Fruit fly (Drosophila melanogaster) whole organism, pupa: ENCODE data around the gene CG9121.

Source experiments
- CG10348 ChIP-seq: fragments of 200-800 bp; sonication (Bioruptor generic); IDR thresholded peaks from 2 replicates; pipeline ENCODE4 v1.3.6; 2022; ENCODE audit warnings: missing biosample characterization, missing genetic modification characterization
- CG12605 ChIP-seq: fragments of 200-800 bp; sonication (Bioruptor generic); IDR thresholded peaks from 2 replicates; pipeline ENCODE4 v1.3.6; 2022; ENCODE audit warnings: missing biosample characterization, missing genetic modification characterization
- CG13204 ChIP-seq: fragments of 200-800 bp; sonication (Bioruptor generic); optimal IDR thresholded peaks from 2 replicates; lab custom pipeline; 2018; ENCODE audit warnings: missing biosample characterization, mild to moderate bottlenecking, missing genetic modification characterization, moderate library complexity
- CG14655 ChIP-seq: fragments of 200-800 bp; sonication (Bioruptor generic); optimal IDR thresholded peaks from 3 replicates; lab custom pipeline; 2017; ENCODE audit warnings: mild to moderate bottlenecking, missing biosample characterization, missing genetic modification reagents, missing genetic modification characterization
- CG15710 ChIP-seq: fragments of 200-800 bp; sonication (Bioruptor generic); optimal IDR thresholded peaks from 2 replicates; lab custom pipeline; 2018; ENCODE audit warnings: missing biosample characterization, mild to moderate bottlenecking, missing genetic modification characterization, moderate library complexity
- CG17806 ChIP-seq: fragments of 200-800 bp; sonication (Bioruptor generic); optimal IDR thresholded peaks from 2 replicates; lab custom pipeline; 2018; ENCODE audit warnings: missing biosample characterization, mild to moderate bottlenecking, missing genetic modification characterization, moderate library complexity
- CG32121 ChIP-seq: fragments of 200-800 bp; sonication (Bioruptor generic); IDR thresholded peaks from 2 replicates; pipeline ENCODE4 v1.3.6; 2022; ENCODE audit warnings: missing biosample characterization, missing genetic modification characterization
- CG34367 ChIP-seq: fragments of 200-800 bp; sonication (Bioruptor generic); optimal IDR thresholded peaks from 2 replicates; lab custom pipeline; 2018; ENCODE audit warnings: missing biosample characterization, mild to moderate bottlenecking, missing genetic modification characterization
- CG4496 ChIP-seq: fragments of 200-800 bp; sonication (Bioruptor generic); IDR thresholded peaks from 3 replicates; pipeline ENCODE4 v1.3.6; 2022; ENCODE audit warnings: missing biosample characterization, missing genetic modification characterization
- CG8159 ChIP-seq: fragments of 200-800 bp; sonication (Bioruptor generic); optimal IDR thresholded peaks from 3 replicates; lab custom pipeline; 2018; ENCODE audit warnings: missing biosample characterization, mild to moderate bottlenecking, missing genetic modification characterization, moderate library complexity
- CG8301 ChIP-seq: fragments of 200-800 bp; sonication (Bioruptor generic); optimal IDR thresholded peaks from 2 replicates; lab custom pipeline; 2018; ENCODE audit warnings: missing biosample characterization, mild to moderate bottlenecking, missing genetic modification characterization
- CG9948 ChIP-seq: fragments of 200-800 bp; sonication (Bioruptor generic); optimal IDR thresholded peaks from 2 replicates; lab custom pipeline; 2018; ENCODE audit warnings: missing biosample characterization, mild to moderate bottlenecking, missing genetic modification characterization, moderate library complexity
- D1 ChIP-seq: fragments of 200-800 bp; sonication (Bioruptor generic); optimal IDR thresholded peaks from 2 replicates; lab custom pipeline; 2018; ENCODE audit warnings: missing biosample characterization, mild to moderate bottlenecking, missing genetic modification characterization, moderate library complexity
- EcR ChIP-seq: fragments of 200-800 bp; sonication (Bioruptor generic); optimal IDR thresholded peaks from 3 replicates; lab custom pipeline; 2019; ENCODE audit warnings: missing biosample characterization, missing genetic modification characterization, mild to moderate bottlenecking, moderate library complexity, missing genetic modification reagents
- Ets98B ChIP-seq: fragments of 200-800 bp; sonication (Bioruptor generic); IDR thresholded peaks from 2 replicates; pipeline ENCODE4 v1.3.6; 2022; ENCODE audit warnings: missing biosample characterization, missing genetic modification characterization
- Pif1A ChIP-seq: fragments of 200-800 bp; sonication (Bioruptor generic); optimal IDR thresholded peaks from 3 replicates; lab custom pipeline; 2016; ENCODE audit warnings: missing biosample characterization, missing genetic modification characterization
- Pif1B ChIP-seq: fragments of 200-800 bp; sonication (Bioruptor generic); optimal IDR thresholded peaks from 3 replicates; lab custom pipeline; 2016; ENCODE audit warnings: missing biosample characterization, missing genetic modification characterization
- Snoo ChIP-seq: fragments of 200-800 bp; sonication (Bioruptor generic); optimal IDR thresholded peaks from 3 replicates; lab custom pipeline; 2017; ENCODE audit warnings: missing biosample characterization, mild to moderate bottlenecking, missing genetic modification characterization, inconsistent platforms
- fd96Ca ChIP-seq: fragments of 200-800 bp; sonication (Bioruptor generic); IDR thresholded peaks from 3 replicates; pipeline ENCODE4 v1.3.6; 2022; ENCODE audit warnings: missing biosample characterization, missing genetic modification characterization
- gl ChIP-seq: fragments of 200-800 bp; sonication (Bioruptor generic); optimal IDR thresholded peaks from 2 replicates; lab custom pipeline; 2018; ENCODE audit warnings: missing biosample characterization, mild to moderate bottlenecking, missing genetic modification characterization
- rn ChIP-seq: fragments of 200-800 bp; sonication (Bioruptor generic); IDR thresholded peaks from 2 replicates; pipeline ENCODE4 v1.3.6; 2022; ENCODE audit warnings: missing biosample characterization, missing genetic modification characterization

The CG9121 gene

DNA sequence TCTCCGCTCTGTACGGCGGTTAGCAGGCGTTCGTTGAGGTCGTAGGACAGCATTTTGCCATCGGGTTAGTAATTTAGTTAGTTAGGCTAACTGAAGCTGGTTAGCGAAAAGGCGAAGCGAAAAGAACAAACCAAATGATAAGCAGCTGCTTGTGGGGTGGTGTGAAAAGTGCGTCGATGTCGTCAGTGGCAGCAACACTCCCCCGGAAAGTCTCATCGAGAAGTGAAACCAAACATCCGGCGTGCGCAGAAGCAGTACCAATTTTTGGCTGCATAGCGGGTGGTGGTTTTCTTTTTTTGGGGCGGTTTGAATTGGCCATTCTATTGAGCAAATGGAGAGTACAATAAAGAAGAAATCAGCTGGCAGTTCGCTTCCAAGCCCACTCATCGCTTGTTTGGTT is at the start of gene CG9121:
Gene CG9121, minus strand, starts transcription at position 238 of the 400 bp plus-strand sequence.
- TF ChIP-seq CG10348 (GFP tag; lab: Robert Waterston, UW) (no peak), CG34367 (tag; lab: Kevin White, UChicago) (no peak), rn (GFP tag; lab: Robert Waterston, UW) (no peak), Ets98B (GFP tag; lab: Robert Waterston, UW) (no peak), CG15710 (tag; lab: Kevin White, UChicago) (no peak), Pif1B (no peak), D1 (no peak), CG17806 (tag; lab: Kevin White, UChicago) (no peak), fd96Ca (GFP tag; lab: Robert Waterston, UW) (no peak), CG9948 (tag; lab: Kevin White, UChicago) (no peak), CG13204 (no peak), Snoo (tag; lab: Kevin White, UChicago) (no peak), CG8159 (tag; lab: Kevin White, UChicago) (no peak), Pif1A (GFP tag; lab: Kevin White, UChicago) (no peak)

DNA sequence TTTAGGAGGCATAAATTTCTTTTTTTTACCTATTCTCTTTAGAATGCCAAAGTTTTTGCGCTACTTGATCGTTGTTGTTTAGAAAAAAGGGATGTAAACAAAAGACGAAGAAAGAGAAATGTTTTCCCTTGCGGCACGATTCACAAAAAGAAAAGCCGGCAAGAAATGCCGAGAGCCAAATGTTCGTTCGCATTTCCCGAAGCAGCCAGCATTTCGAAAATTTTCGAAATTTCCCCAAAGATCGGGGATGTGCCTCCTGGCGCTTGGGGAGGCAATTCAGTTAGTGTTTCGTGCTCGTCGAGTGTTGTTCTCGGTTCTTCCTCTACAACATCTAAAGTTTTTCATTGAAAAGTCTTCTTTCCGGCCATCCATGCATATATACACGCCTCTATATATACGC is 49.7 kb upstream of the CG9121 start, which contains the start of gene Msp300:
Gene Msp300, plus strand, starts transcription at position 301 of the 400 bp plus-strand sequence.
- TF ChIP-seq Ets98B (GFP tag; lab: Robert Waterston, UW): no peak
- TF ChIP-seq CG9948 (tag; lab: Kevin White, UChicago): no peak
- no peak for TF ChIP-seq CG17806 (tag; lab: Kevin White, UChicago)
- no peak for TF ChIP-seq Pif1B
- no peak for TF ChIP-seq fd96Ca (GFP tag; lab: Robert Waterston, UW)
- TF ChIP-seq CG15710 (tag; lab: Kevin White, UChicago): no peak
- TF ChIP-seq gl (tag; lab: Kevin White, UChicago): no peak
- TF ChIP-seq Snoo (tag; lab: Kevin White, UChicago): no peak
- TF ChIP-seq rn (GFP tag; lab: Robert Waterston, UW): no peak
- no peak for TF ChIP-seq CG12605 (GFP tag; lab: Robert Waterston, UW)
- TF ChIP-seq CG10348 (GFP tag; lab: Robert Waterston, UW): no peak
- TF ChIP-seq CG32121 (GFP tag; lab: Robert Waterston, UW): no peak
- TF ChIP-seq CG13204: no peak
- TF ChIP-seq CG8159 (tag; lab: Kevin White, UChicago): no peak
- TF ChIP-seq Pif1A (GFP tag; lab: Kevin White, UChicago): no peak
- no peak for TF ChIP-seq CG4496 (GFP tag; lab: Robert Waterston, UW)
- TF ChIP-seq D1: no peak
- no peak for TF ChIP-seq CG34367 (tag; lab: Kevin White, UChicago)
- TF ChIP-seq, all 21 proteins: peak for 0

DNA sequence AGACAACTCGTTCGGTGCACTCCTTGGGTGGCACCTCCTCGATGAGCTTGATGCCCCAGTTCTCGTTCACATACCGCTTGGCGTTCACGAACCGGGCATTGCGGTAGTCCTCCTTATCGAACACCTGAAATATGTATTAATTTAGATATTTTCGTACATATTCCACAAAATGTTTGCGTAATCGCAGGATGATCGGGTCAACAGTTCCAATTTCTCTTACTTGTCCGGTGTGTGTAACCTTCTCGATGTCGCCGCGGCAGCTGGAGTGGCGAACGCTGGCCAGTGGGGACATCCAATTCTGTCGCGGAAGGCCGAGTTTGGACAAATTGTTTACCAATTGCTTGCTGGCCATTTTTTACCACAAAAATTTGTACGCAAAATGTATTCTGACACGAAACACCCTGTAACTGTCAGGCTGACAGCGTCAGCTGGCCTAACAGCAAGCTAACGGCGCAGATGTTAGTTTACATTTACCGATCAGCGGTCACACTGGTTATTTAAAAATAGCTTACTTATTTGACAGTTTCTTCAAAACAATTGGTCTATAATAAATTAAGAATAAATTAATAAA is 49.0 kb upstream of the CG9121 start, which contains the start of gene ND-13A:
Gene ND-13A, minus strand, starts transcription at position 499 of the 571 bp plus-strand sequence.
- TF ChIP-seq CG4496 (GFP tag; lab: Robert Waterston, UW): peak; percentile 39; the same call in 1 of the 3 replicates
- TF ChIP-seq CG14655: no peak
- no peak for TF ChIP-seq rn (GFP tag; lab: Robert Waterston, UW)
- no peak for TF ChIP-seq fd96Ca (GFP tag; lab: Robert Waterston, UW)
- TF ChIP-seq CG17806 (tag; lab: Kevin White, UChicago): no peak
- no peak for TF ChIP-seq CG13204

DNA sequence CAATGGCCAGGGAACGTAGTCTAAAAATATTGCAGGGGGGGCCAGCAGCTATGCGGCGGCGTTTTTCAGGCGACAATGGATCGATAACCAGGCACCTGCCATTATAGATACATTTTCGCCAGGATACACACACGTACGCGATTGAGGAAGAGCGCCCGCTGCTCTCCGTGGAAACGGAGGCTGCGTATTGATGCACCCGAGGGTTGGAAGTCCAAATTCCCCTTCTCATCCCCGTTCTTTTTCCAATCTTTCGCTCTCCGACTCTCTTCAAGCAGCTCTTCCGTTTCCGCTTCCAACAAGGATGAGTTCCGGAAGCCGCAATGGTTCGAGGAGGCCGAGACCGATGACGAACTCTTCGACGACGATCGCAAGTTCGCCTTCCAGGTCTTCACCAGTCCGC is 45.9 kb upstream of the CG9121 start:
- TF ChIP-seq Ets98B (GFP tag; lab: Robert Waterston, UW) (0 out of 2 replicates have a peak, but pooled peaks have one; percentile 8), CG17806 (tag; lab: Kevin White, UChicago) (no peak), CG4496 (GFP tag; lab: Robert Waterston, UW) (0 out of 3 replicates have a peak, but pooled peaks have one; percentile 35), CG34367 (tag; lab: Kevin White, UChicago) (no peak), gl (tag; lab: Kevin White, UChicago) (peak; percentile 5)
- TF ChIP-seq, all 21 proteins: peak for 3

DNA sequence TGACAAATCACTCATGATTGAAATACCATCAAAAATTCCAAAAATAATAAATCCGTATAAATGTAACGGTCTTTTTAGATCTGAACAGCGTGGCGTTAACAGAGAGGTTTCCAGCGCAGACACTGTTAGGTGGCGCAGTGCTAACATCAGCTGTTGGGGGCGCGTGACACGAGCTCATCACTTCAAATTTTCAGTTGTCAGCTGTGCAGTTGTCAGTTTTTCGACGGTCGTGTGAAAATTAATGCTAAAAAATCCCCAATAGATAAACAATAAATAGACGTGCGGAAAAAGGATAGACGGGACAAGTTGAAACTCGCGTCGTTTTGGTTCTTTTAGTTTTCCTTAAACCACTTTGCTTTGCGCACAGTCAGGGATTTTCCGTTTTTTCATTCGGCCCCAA is 45.4 kb upstream of the CG9121 start, which contains the start of gene CG4230:
Gene CG4230, plus strand, starts transcription at position 6 of the 400 bp plus-strand sequence.
- TF ChIP-seq Pif1A (GFP tag; lab: Kevin White, UChicago) (no peak), CG12605 (GFP tag; lab: Robert Waterston, UW) (no peak), CG14655 (no peak), CG8301 (no peak), EcR (no peak), gl (tag; lab: Kevin White, UChicago) (no peak), CG4496 (GFP tag; lab: Robert Waterston, UW) (no peak), CG34367 (tag; lab: Kevin White, UChicago) (no peak), Pif1B (no peak), rn (GFP tag; lab: Robert Waterston, UW) (no peak), CG32121 (GFP tag; lab: Robert Waterston, UW) (no peak), Ets98B (GFP tag; lab: Robert Waterston, UW) (no peak), CG9948 (tag; lab: Kevin White, UChicago) (no peak), Snoo (tag; lab: Kevin White, UChicago) (no peak), CG13204 (no peak), CG8159 (tag; lab: Kevin White, UChicago) (no peak)

DNA sequence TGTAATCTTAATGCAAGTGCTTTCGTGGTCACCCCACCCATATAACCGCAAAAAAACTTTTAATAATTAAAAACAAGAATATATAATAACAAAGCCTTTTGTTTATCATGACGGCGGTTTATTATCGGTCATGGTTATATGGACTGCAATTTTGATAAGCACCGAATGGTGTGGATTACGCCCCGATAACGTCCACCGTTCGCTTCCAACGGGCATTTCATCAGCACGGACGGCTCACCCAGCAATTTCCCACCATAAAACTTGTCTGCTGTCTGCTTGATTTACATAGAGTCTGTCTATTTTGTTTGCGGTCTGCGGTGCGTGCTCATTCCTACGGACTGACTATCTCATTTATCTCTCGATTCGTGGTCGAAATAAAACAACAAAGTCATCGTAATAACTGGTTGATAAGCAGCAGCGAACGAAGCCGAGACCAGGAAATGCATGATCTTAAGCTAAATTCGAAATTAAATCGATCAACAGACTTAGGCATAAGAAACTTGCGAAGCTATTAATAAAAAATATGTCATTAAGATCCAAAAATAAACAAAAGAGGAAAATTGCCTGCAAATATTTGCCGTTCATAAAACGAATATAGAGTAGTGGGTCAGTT is 44.6 kb upstream of the CG9121 start:
- TF ChIP-seq EcR: peak; percentile 69
- TF ChIP-seq CG13204: no peak
